Fruit fly (Drosophila melanogaster) whole organism, prepupa: Measurements from ENCODE around the gene CG10943.

Source experiments
- Blimp-1 ChIP-seq: fragments of 200-800 bp; sonication (Bioruptor generic); optimal IDR thresholded peaks from 3 replicates; lab custom pipeline; 2017; ENCODE audit warnings: missing biosample characterization, missing genetic modification characterization, mild to moderate bottlenecking, moderate library complexity, missing genetic modification reagents
- CG10631 ChIP-seq: fragments of 200-800 bp; sonication (Bioruptor generic); optimal IDR thresholded peaks from 2 replicates; lab custom pipeline; 2016; ENCODE audit warnings: missing biosample characterization, missing genetic modification characterization
- CG10669 ChIP-seq: fragments of 200-800 bp; sonication (Bioruptor generic); optimal IDR thresholded peaks from 3 replicates; lab custom pipeline; 2018; ENCODE audit warnings: missing biosample characterization, mild to moderate bottlenecking, missing genetic modification characterization, moderate library complexity
- CG1621 ChIP-seq: fragments of 200-800 bp; sonication (Bioruptor generic); optimal IDR thresholded peaks from 3 replicates; lab custom pipeline; 2018; ENCODE audit warnings: missing biosample characterization, mild to moderate bottlenecking, missing genetic modification characterization
- CG31627 ChIP-seq: fragments of 200-800 bp; sonication (Bioruptor generic); optimal IDR thresholded peaks from 3 replicates; lab custom pipeline; 2016; ENCODE audit warnings: missing biosample characterization, missing genetic modification characterization
- CG32006 ChIP-seq: fragments of 200-800 bp; sonication (Bioruptor generic); optimal IDR thresholded peaks from 3 replicates; lab custom pipeline; 2017; ENCODE audit warnings: missing biosample characterization, mild to moderate bottlenecking, missing genetic modification characterization
- CG34406 ChIP-seq: fragments of 200-800 bp; sonication (Bioruptor generic); optimal IDR thresholded peaks from 3 replicates; lab custom pipeline; 2016; ENCODE audit warnings: missing biosample characterization, missing genetic modification characterization
- CG6792 ChIP-seq: fragments of 200-800 bp; sonication (Bioruptor generic); optimal IDR thresholded peaks from 3 replicates; lab custom pipeline; 2016; ENCODE audit warnings: missing biosample characterization, missing genetic modification characterization
- CG6808 ChIP-seq: fragments of 200-800 bp; sonication (Bioruptor generic); optimal IDR thresholded peaks from 3 replicates; lab custom pipeline; 2017; ENCODE audit warnings: missing biosample characterization, missing genetic modification characterization, mild to moderate bottlenecking, moderate library complexity, missing genetic modification reagents
- CG6854 ChIP-seq: fragments of 200-800 bp; sonication (Bioruptor generic); optimal IDR thresholded peaks from 2 replicates; lab custom pipeline; 2017; ENCODE audit warnings: missing biosample characterization, mild to moderate bottlenecking, missing genetic modification characterization
- CG8119 ChIP-seq: fragments of 200-800 bp; sonication (Bioruptor generic); IDR thresholded peaks from 3 replicates; pipeline ENCODE4 v1.3.6; 2022; ENCODE audit warnings: missing biosample characterization, missing genetic modification characterization
- CG8319 ChIP-seq: fragments of 200-800 bp; sonication (Bioruptor generic); optimal IDR thresholded peaks from 3 replicates; lab custom pipeline; 2016; ENCODE audit warnings: missing biosample characterization, missing genetic modification characterization
- Eip75B ChIP-seq: fragments of 200-800 bp; sonication (Bioruptor generic); optimal IDR thresholded peaks from 3 replicates; lab custom pipeline; 2016; ENCODE audit warnings: missing biosample characterization, missing genetic modification characterization
- Eip78C ChIP-seq: fragments of 200-800 bp; sonication (Bioruptor generic); peaks from one replicate; lab custom pipeline; 2016; ENCODE audit warnings: missing biosample characterization, missing genetic modification characterization
- Eip93F ChIP-seq: fragments of 200-800 bp; sonication (Bioruptor generic); optimal IDR thresholded peaks from 2 replicates; lab custom pipeline; 2016; ENCODE audit warnings: missing biosample characterization, mild to moderate bottlenecking, missing genetic modification characterization
- Ets96B ChIP-seq: fragments of 200-800 bp; optimal IDR thresholded peaks from 2 replicates; lab custom pipeline; 2019; ENCODE audit warnings: missing biosample characterization, mild to moderate bottlenecking, missing genetic modification characterization, moderate library complexity
- Gug ChIP-seq: fragments of 200-800 bp; sonication (Bioruptor generic); IDR thresholded peaks from 2 replicates; pipeline ENCODE4 v1.3.6; 2022; ENCODE audit warnings: missing biosample characterization, missing genetic modification characterization
- Hr39 ChIP-seq: fragments of 200-800 bp; sonication (Bioruptor generic); optimal IDR thresholded peaks from 2 replicates; lab custom pipeline; 2016; ENCODE audit warnings: missing biosample characterization, missing genetic modification characterization
- Hr4 ChIP-seq: fragments of 200-800 bp; sonication (Bioruptor generic); optimal IDR thresholded peaks from 3 replicates; lab custom pipeline; 2016; ENCODE audit warnings: missing biosample characterization, missing genetic modification characterization
- Lpt ChIP-seq: fragments of 200-800 bp; sonication (Bioruptor generic); optimal IDR thresholded peaks from 3 replicates; lab custom pipeline; 2016; ENCODE audit warnings: missing biosample characterization, missing genetic modification characterization
- OdsH ChIP-seq: fragments of 200-800 bp; sonication (Bioruptor generic); optimal IDR thresholded peaks from 3 replicates; lab custom pipeline; 2016; ENCODE audit warnings: missing biosample characterization, missing genetic modification characterization
- Smox ChIP-seq: fragments of 200-800 bp; sonication (Bioruptor generic); optimal IDR thresholded peaks from 3 replicates; lab custom pipeline; 2016; ENCODE audit warnings: missing biosample characterization, missing genetic modification characterization
- Sox14 ChIP-seq: fragments of 200-800 bp; sonication (Bioruptor generic); optimal IDR thresholded peaks from 3 replicates; lab custom pipeline; 2016; ENCODE audit warnings: missing biosample characterization, missing genetic modification characterization
- Sox15 ChIP-seq: fragments of 200-800 bp; sonication (Bioruptor generic); optimal IDR thresholded peaks from 3 replicates; lab custom pipeline; 2016; ENCODE audit warnings: missing biosample characterization, missing genetic modification characterization
- achi ChIP-seq: fragments of 200-800 bp; sonication (Bioruptor generic); optimal IDR thresholded peaks from 3 replicates; lab custom pipeline; 2016; ENCODE audit warnings: missing biosample characterization, missing genetic modification characterization
- acj6 ChIP-seq: fragments of 200-800 bp; sonication (Bioruptor generic); optimal IDR thresholded peaks from 3 replicates; lab custom pipeline; 2016; ENCODE audit warnings: missing biosample characterization, missing genetic modification characterization
- cyc ChIP-seq: fragments of 200-800 bp; sonication (Bioruptor generic); optimal IDR thresholded peaks from 3 replicates; lab custom pipeline; 2016; ENCODE audit warnings: missing biosample characterization, missing genetic modification characterization
- dac ChIP-seq: fragments of 200-800 bp; sonication (Bioruptor generic); optimal IDR thresholded peaks from 2 replicates; lab custom pipeline; 2017; ENCODE audit warnings: missing biosample characterization, mild to moderate bottlenecking, missing genetic modification characterization
- dsx ChIP-seq: fragments of 200-800 bp; optimal IDR thresholded peaks from 3 replicates; lab custom pipeline; 2019; ENCODE audit warnings: missing biosample characterization, mild to moderate bottlenecking, missing genetic modification characterization, moderate library complexity; ENCODE audit not compliant: poor library complexity, severe bottlenecking
- eg ChIP-seq: fragments of 200-800 bp; sonication (Bioruptor generic); IDR thresholded peaks from 3 replicates; pipeline ENCODE4 v1.3.6; 2022; ENCODE audit warnings: missing biosample characterization, missing genetic modification characterization
- esn ChIP-seq: fragments of 200-800 bp; sonication (Bioruptor generic); optimal IDR thresholded peaks from 2 replicates; lab custom pipeline; 2016; ENCODE audit warnings: missing biosample characterization, mild to moderate bottlenecking, missing genetic modification characterization, moderate library complexity
- fd85E ChIP-seq: fragments of 200-800 bp; sonication (Bioruptor generic); optimal IDR thresholded peaks from 3 replicates; lab custom pipeline; 2016; ENCODE audit warnings: missing biosample characterization, missing genetic modification characterization
- lz ChIP-seq: fragments of 200-800 bp; sonication (Bioruptor generic); optimal IDR thresholded peaks from 3 replicates; lab custom pipeline; 2016; ENCODE audit warnings: missing biosample characterization, missing genetic modification characterization
- net ChIP-seq: fragments of 200-800 bp; sonication (Bioruptor generic); optimal IDR thresholded peaks from 3 replicates; lab custom pipeline; 2016; ENCODE audit warnings: missing biosample characterization, missing genetic modification characterization
- pdm3 ChIP-seq: fragments of 200-800 bp; sonication (Bioruptor generic); optimal IDR thresholded peaks from 3 replicates; lab custom pipeline; 2016; ENCODE audit warnings: missing biosample characterization, missing genetic modification characterization
- salr ChIP-seq, 2 experiments: fragments of 200-800 bp; sonication (Bioruptor generic); optimal IDR thresholded peaks; 3 replicates each; lab custom pipeline; 2016 to 2018; ENCODE audit warnings: missing biosample characterization in 2 of 2, missing genetic modification characterization in 2 of 2, mild to moderate bottlenecking in 1 of 2
- spab ChIP-seq: fragments of 200-800 bp; sonication (Bioruptor generic); optimal IDR thresholded peaks from 2 replicates; lab custom pipeline; 2017; ENCODE audit warnings: missing biosample characterization, mild to moderate bottlenecking, missing genetic modification characterization, missing genetic modification reagents
- ss ChIP-seq, 2 experiments: fragments of 200-800 bp; sonication (Bioruptor generic); optimal IDR thresholded peaks; 2 replicates in 1 of 2; 3 replicates in 1 of 2; lab custom pipeline; 2017 to 2018; ENCODE audit warnings: mild to moderate bottlenecking in 2 of 2, missing biosample characterization in 2 of 2, missing genetic modification characterization in 2 of 2, moderate library complexity in 1 of 2
- topi ChIP-seq: fragments of 200-800 bp; sonication (Bioruptor generic); optimal IDR thresholded peaks from 3 replicates; lab custom pipeline; 2016; ENCODE audit warnings: missing biosample characterization, missing genetic modification characterization
- vri ChIP-seq: fragments of 200-800 bp; sonication (Bioruptor generic); optimal IDR thresholded peaks from 3 replicates; lab custom pipeline; 2016; ENCODE audit warnings: missing biosample characterization, mild to moderate bottlenecking, missing genetic modification characterization

Gene CG10943

DNA sequence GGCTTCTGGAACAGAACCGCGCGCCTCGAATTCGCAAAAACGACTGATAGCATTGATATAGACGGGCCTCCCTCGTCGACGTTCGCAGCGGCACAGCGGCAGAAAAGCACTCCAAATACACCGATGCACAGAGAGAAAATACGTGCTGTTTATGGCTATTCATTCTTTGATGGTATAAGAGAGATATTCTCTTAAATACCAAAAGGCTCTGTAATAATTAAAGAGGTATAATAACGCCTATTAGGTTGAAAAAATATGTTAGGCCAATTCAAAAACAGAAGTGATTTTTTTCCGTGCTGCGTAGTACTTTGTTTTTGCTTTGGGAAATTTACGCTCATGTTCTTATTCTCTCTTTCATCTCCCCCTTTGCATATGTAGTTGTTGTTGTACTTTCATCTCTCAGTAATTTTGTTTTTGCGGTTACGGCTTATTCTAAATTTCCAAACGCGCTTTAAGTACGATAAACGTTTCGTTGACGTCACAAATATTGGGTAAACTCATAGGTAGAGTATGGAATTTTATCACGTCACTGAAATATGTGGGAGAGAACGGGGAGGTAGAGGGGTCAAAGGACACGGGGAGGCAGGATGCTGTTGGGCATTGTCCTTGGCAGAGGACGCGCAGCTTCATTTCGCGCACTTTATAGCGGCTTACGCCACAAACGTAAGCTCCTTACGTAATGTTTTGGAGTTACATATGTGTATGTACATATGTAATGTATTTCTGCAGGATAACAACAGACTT is 19.5 kb downstream of the CG10943 start, which contains the start of gene nebu (continued):
- TF ChIP-seq ss (GFP tag; optimal IDR thresholded peaks at IDR 0.05; lab: Kevin White, UChicago) (peak; percentile 95 to 97), CG8319 (GFP tag; lab: Kevin White, UChicago) (peak; percentile 98), achi (GFP tag; lab: Kevin White, UChicago) (peak; percentile 98), dsx (peak; percentile 98), CG10631 (peak; percentile 98), spab (GFP tag; lab: Kevin White, UChicago) (peak; percentile 96), Hr4 (GFP tag; lab: Kevin White, UChicago) (peak; percentile 98), topi (GFP tag; lab: Kevin White, UChicago) (peak; percentile 99), CG6854 (GFP tag; lab: Kevin White, UChicago) (peak; percentile 98), Hr39 (peak; percentile 99), Sox15 (GFP tag; lab: Kevin White, UChicago) (peak; percentile 98), CG32006 (GFP tag; lab: Kevin White, UChicago) (peak; percentile 97), fd85E (GFP tag; lab: Kevin White, UChicago) (peak; percentile 96), net (GFP tag; lab: Kevin White, UChicago) (peak; percentile 99), vri (GFP tag; lab: Kevin White, UChicago) (peak; percentile 98), esn (GFP tag; lab: Kevin White, UChicago) (peak; percentile 99), OdsH (GFP tag; lab: Kevin White, UChicago) (peak; percentile 99), CG6792 (peak; percentile 99), CG10669 (GFP tag; lab: Kevin White, UChicago) (peak; percentile 97), lz (peak; percentile 99), CG34406 (peak; percentile 99), Eip75B (GFP tag; lab: Kevin White, UChicago) (peak; percentile 99), pdm3 (peak; percentile 98), Sox14 (GFP tag; lab: Kevin White, UChicago) (peak; percentile 99), Eip93F (peak; percentile 97), dac (peak; percentile 90), cyc (peak; percentile 99), CG6808 (GFP tag; lab: Kevin White, UChicago) (peak; percentile 95), Blimp-1 (peak; percentile 95), Eip78C (GFP tag; lab: Kevin White, UChicago) (peak; percentile 100), CG31627 (GFP tag; lab: Kevin White, UChicago) (peak; percentile 99), Ets96B (tag; lab: Kevin White, UChicago) (peak; percentile 97), acj6 (GFP tag; lab: Kevin White, UChicago) (peak; percentile 99), CG1621 (peak; percentile 97), Smox (GFP tag; lab: Kevin White, UChicago) (peak; percentile 99), Lpt (GFP tag; lab: Kevin White, UChicago) (peak; percentile 96), Gug (peak; percentile 97), salr (GFP tag; optimal IDR thresholded peaks at IDR 0.05; lab: Kevin White, UChicago) (peak; percentile 95 to 96), eg (GFP tag; lab: Robert Waterston, UW) (peak; percentile 98), CG8119 (GFP tag; lab: Robert Waterston, UW) (peak; percentile 97)

DNA sequence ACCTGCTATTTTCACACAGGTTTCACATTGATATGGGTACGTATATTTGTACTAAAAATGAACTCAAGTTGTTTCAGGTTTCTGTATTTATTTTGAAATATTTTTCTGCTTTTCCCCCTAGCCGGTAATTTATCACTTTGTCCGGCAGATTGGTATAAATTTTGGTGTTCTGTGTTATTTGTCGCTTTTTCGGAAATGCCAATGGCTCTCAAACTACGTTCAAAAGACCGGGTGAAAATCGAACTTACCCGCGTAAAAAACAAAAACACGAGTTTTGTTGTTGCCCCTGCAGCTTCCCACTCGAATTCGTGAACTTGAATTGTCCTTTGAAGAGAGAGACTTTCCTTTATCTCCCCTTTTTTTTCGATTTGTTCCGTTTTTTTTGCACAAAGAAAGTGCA is 20.2 kb downstream of the CG10943 start:
- no peak for TF ChIP-seq OdsH (GFP tag; lab: Kevin White, UChicago)
- TF ChIP-seq CG6792: no peak
- TF ChIP-seq eg (GFP tag; lab: Robert Waterston, UW): no peak
- no peak for TF ChIP-seq CG32006 (GFP tag; lab: Kevin White, UChicago)
- TF ChIP-seq vri (GFP tag; lab: Kevin White, UChicago): no peak
